Fruit fly (Drosophila melanogaster): ENCODE measurements around the gene CG13476.
A peak's percentile ranks its signal among the peaks of the same experiment; 100 is the strongest.

The CG13476 gene

dm6 chr3L:14661567-14662258, 43.6 kb upstream of the CG13476 start (continued):
- TF ChIP-seq Dfd (GFP tag; optimal IDR thresholded peaks at IDR 0.05) (no peak), CG32264 (GFP tag; optimal IDR thresholded peaks at IDR 0.05) (no peak), br (GFP tag; optimal IDR thresholded peaks at IDR 0.05) (peak; percentile 35), foxo (GFP tag; optimal IDR thresholded peaks at IDR 0.05) (peak in 1 of 2 experiments; percentile 51), sv (GFP tag; optimal IDR thresholded peaks at IDR 0.05) (peak; percentile 46), Hr78 (GFP tag; optimal IDR thresholded peaks at IDR 0.05) (no peak), dmrt93B (GFP tag; optimal IDR thresholded peaks at IDR 0.05) (peak; percentile 1), brk (GFP tag; optimal IDR thresholded peaks at IDR 0.05) (peak; percentile 16)

DNA sequence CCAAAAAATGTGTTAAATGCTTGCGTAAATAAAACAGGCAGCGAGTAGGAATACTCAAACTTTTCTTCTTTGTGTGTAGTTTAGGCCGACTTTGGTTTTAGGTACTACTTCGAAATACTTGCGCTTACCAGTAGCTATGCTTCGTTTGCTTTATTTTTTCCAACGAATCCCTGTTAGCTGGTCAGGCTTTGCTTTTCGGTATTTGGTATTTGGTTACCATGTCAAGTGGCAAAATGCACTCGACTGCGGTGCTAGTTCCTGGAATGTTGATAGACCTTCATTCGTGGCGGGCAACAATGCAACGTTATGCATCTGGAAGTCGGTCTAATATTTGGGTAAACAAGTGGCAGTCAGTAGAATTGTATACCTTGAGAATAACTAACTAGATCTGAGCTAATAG, 41.5 kb upstream of the CG13476 start:
- no peak for TF ChIP-seq br (GFP tag; optimal IDR thresholded peaks at IDR 0.05)
- TF ChIP-seq Hnf4 (GFP tag; optimal IDR thresholded peaks at IDR 0.05) = no peak
- TF ChIP-seq Jra (GFP tag; optimal IDR thresholded peaks at IDR 0.05) = no peak
- no peak for TF ChIP-seq sage (GFP tag; optimal IDR thresholded peaks at IDR 0.05)
- TF ChIP-seq rgr (GFP tag; optimal IDR thresholded peaks at IDR 0.05) = no peak
- no peak for TF ChIP-seq h (GFP tag; optimal IDR thresholded peaks at IDR 0.05)
- TF ChIP-seq jim (GFP tag; optimal IDR thresholded peaks at IDR 0.05) = no peak
- no peak for TF ChIP-seq psq (GFP tag; optimal IDR thresholded peaks at IDR 0.05)
- no peak for TF ChIP-seq CG9705 (GFP tag; optimal IDR thresholded peaks at IDR 0.05)
- TF ChIP-seq ey (GFP tag; optimal IDR thresholded peaks at IDR 0.05) = no peak
- no peak for TF ChIP-seq woc (GFP tag; optimal IDR thresholded peaks at IDR 0.05)
- TF ChIP-seq dmrt93B (GFP tag; optimal IDR thresholded peaks at IDR 0.05) = no peak
- no peak for TF ChIP-seq usp (GFP tag; optimal IDR thresholded peaks at IDR 0.05)

- TF ChIP-seq Dfd (GFP tag; optimal IDR thresholded peaks at IDR 0.05) (no peak), psq (GFP tag; optimal IDR thresholded peaks at IDR 0.05) (no peak), Mio (GFP tag; optimal IDR thresholded peaks at IDR 0.05) (no peak), dmrt93B (GFP tag; optimal IDR thresholded peaks at IDR 0.05) (no peak), sv (GFP tag; optimal IDR thresholded peaks at IDR 0.05) (no peak)
Observed at dm6 chr3L:14664390-14664789, 40.9 kb upstream of the CG13476 start.

- no peak for TF ChIP-seq tai (GFP tag; optimal IDR thresholded peaks at IDR 0.05)
- peak; percentile 76 for TF ChIP-seq br (GFP tag; optimal IDR thresholded peaks at IDR 0.05)
- peak; percentile 68 for TF ChIP-seq OdsH (GFP tag; optimal IDR thresholded peaks at IDR 0.05)
- TF ChIP-seq HLH106 (tag; optimal IDR thresholded peaks at IDR 0.05) = peak; percentile 60
- TF ChIP-seq h (GFP tag; optimal IDR thresholded peaks at IDR 0.05) = peak; percentile 79
- TF ChIP-seq dmrt93B (GFP tag; optimal IDR thresholded peaks at IDR 0.05) = peak; percentile 31
- peak; percentile 73 for TF ChIP-seq ey (GFP tag; optimal IDR thresholded peaks at IDR 0.05)
- TF ChIP-seq sage (GFP tag; optimal IDR thresholded peaks at IDR 0.05) = peak; percentile 51
- no peak for TF ChIP-seq jim (GFP tag; optimal IDR thresholded peaks at IDR 0.05)
- peak in 1 of 2 experiments; percentile 72 for TF ChIP-seq foxo (GFP tag; optimal IDR thresholded peaks at IDR 0.05)
- peak; percentile 61 for TF ChIP-seq psq (GFP tag; optimal IDR thresholded peaks at IDR 0.05)
- peak; percentile 60 for TF ChIP-seq Hnf4 (GFP tag; optimal IDR thresholded peaks at IDR 0.05)
- TF ChIP-seq CG9705 (GFP tag; optimal IDR thresholded peaks at IDR 0.05) = no peak
- peak; percentile 79 for TF ChIP-seq rgr (GFP tag; optimal IDR thresholded peaks at IDR 0.05)
- TF ChIP-seq dl (GFP tag; optimal IDR thresholded peaks at IDR 0.05; ENCODE audit: insufficient read depth in 1 of 2, partially characterized antibody in 2 of 2) = no peak
- peak; percentile 75 for TF ChIP-seq fru (GFP tag; optimal IDR thresholded peaks at IDR 0.05)
- no peak for TF ChIP-seq Mio (GFP tag; optimal IDR thresholded peaks at IDR 0.05)
- no peak for TF ChIP-seq CrebA (GFP tag; optimal IDR thresholded peaks at IDR 0.05; ENCODE audit: borderline replicate concordance)
- peak; percentile 66 for TF ChIP-seq Sp1 (GFP tag; optimal IDR thresholded peaks at IDR 0.05)
- no peak for TF ChIP-seq lola (GFP tag; optimal IDR thresholded peaks at IDR 0.05)
- TF ChIP-seq Dif (GFP tag; optimal IDR thresholded peaks at IDR 0.05; ENCODE audit: partially characterized antibody) = no peak
- peak; percentile 41 for TF ChIP-seq woc (GFP tag; optimal IDR thresholded peaks at IDR 0.05)
- no peak for TF ChIP-seq N (GFP tag; optimal IDR thresholded peaks at IDR 0.05)
- no peak for TF ChIP-seq Hr83 (GFP tag; optimal IDR thresholded peaks at IDR 0.05; ENCODE audit: poor library complexity, severe bottlenecking)
- no peak for TF ChIP-seq Rel (GFP tag; optimal IDR thresholded peaks at IDR 0.05)
- no peak for TF ChIP-seq Rel (tag; optimal IDR thresholded peaks at IDR 0.05)
- TF ChIP-seq Vsx2 (GFP tag; optimal IDR thresholded peaks at IDR 0.05; ENCODE audit: partially characterized antibody) = no peak
- no peak for TF ChIP-seq GATAd (GFP tag; optimal IDR thresholded peaks at IDR 0.05)
- TF ChIP-seq Jra (GFP tag; optimal IDR thresholded peaks at IDR 0.05) = no peak
- TF ChIP-seq Hr78 (GFP tag; optimal IDR thresholded peaks at IDR 0.05) = no peak
- TF ChIP-seq Dfd (GFP tag; optimal IDR thresholded peaks at IDR 0.05) = no peak
- no peak for TF ChIP-seq dsf (GFP tag; optimal IDR thresholded peaks at IDR 0.05; ENCODE audit: borderline replicate concordance)
- no peak for TF ChIP-seq pan (optimal IDR thresholded peaks at IDR 0.05)
- peak; percentile 9 for TF ChIP-seq CG32264 (GFP tag; optimal IDR thresholded peaks at IDR 0.05)
- peak; percentile 24 for TF ChIP-seq brk (GFP tag; optimal IDR thresholded peaks at IDR 0.05)
- TF ChIP-seq sv (GFP tag; optimal IDR thresholded peaks at IDR 0.05) = peak; percentile 88
Observed at dm6 chr3L:14665802-14666351, 39.4 kb upstream of the CG13476 start.
